Worm (Caenorhabditis elegans) whole organism, L4/young adult: ENCODE data around the gene nhr-20.

ENCODE experiments used
- W03F9.2 ChIP-seq: fragments of 150-350 bp; optimal IDR thresholded peaks from 2 replicates; lab custom pipeline; 2014; ENCODE audit warnings: missing biosample characterization, missing genetic modification characterization
- him-1 ChIP-seq: sonication (generic microtip); optimal IDR thresholded peaks from 2 replicates; lab custom pipeline; 2016; ENCODE audit warnings: missing genotype, missing genetic modification reagents, missing genetic modification characterization, missing compliant biosample characterization

ce11 chrIII:4187845-4188244 is 45.2 kb downstream of the nhr-20 start, which contains the start of gene R74.2:
- no peak for TF ChIP-seq him-1
- TF ChIP-seq W03F9.2: no peak
